Worm (Caenorhabditis elegans): Measurements from ENCODE around the gene ape-1.

Gene ape-1

ce11 chrV:11695597-11695996 lies 19.9 kb downstream of the ape-1 start, which contains the start of gene W05E10.5:
Gene W05E10.5, minus strand, starts transcription at chrV:11695697.
- TF ChIP-seq elt-1 (tag; optimal IDR thresholded peaks at IDR 0.05), result no peak

- TF ChIP-seq ztf-4 (tag; optimal IDR thresholded peaks at IDR 0.05) (no peak), fkh-10 (GFP tag; optimal IDR thresholded peaks at IDR 0.05) (peak; percentile 84)
Measured at ce11 chrV:11697482-11697881, 21.7 kb downstream of the ape-1 start.

ce11 chrV:11704658-11705057 lies 28.9 kb downstream of the ape-1 start:
- TF ChIP-seq pha-4 (tag; optimal IDR thresholded peaks at IDR 0.05) (no peak), egl-27 (tag; optimal IDR thresholded peaks at IDR 0.05) (no peak), ztf-4 (tag; optimal IDR thresholded peaks at IDR 0.05) (no peak), fkh-10 (GFP tag; optimal IDR thresholded peaks at IDR 0.05) (peak; percentile 86)

- TF ChIP-seq nfya-1 (tag; optimal IDR thresholded peaks at IDR 0.05; ENCODE audit: insufficient read depth), result peak; percentile 81
- TF ChIP-seq ztf-4 (tag; optimal IDR thresholded peaks at IDR 0.05), result no peak
Measured at ce11 chrV:11705399-11705798, 29.7 kb downstream of the ape-1 start, which contains the start of gene ceh-32. Gene ceh-32, minus strand, starts transcription at chrV:11705400.

ce11 chrV:11706353-11706752 lies 30.6 kb downstream of the ape-1 start:
- TF ChIP-seq nhr-25 (tag; optimal IDR thresholded peaks at IDR 0.05) (no peak), nhr-12 (tag; optimal IDR thresholded peaks at IDR 0.05) (no peak), ztf-4 (tag; optimal IDR thresholded peaks at IDR 0.05) (no peak), hmg-11 (tag; optimal IDR thresholded peaks at IDR 0.05) (no peak), fkh-10 (GFP tag; optimal IDR thresholded peaks at IDR 0.05) (no peak), ceh-9 (tag; optimal IDR thresholded peaks at IDR 0.05) (no peak), ceh-82 (tag; optimal IDR thresholded peaks at IDR 0.05) (no peak), unc-39 (tag; optimal IDR thresholded peaks at IDR 0.05) (no peak), zag-1 (tag; optimal IDR thresholded peaks at IDR 0.05) (no peak), sea-2 (GFP tag; optimal IDR thresholded peaks at IDR 0.05) (no peak), jun-1 (tag; optimal IDR thresholded peaks at IDR 0.05) (no peak)

ce11 chrV:11711751-11712150 lies 36.0 kb downstream of the ape-1 start:
- TF ChIP-seq elt-2 (tag; optimal IDR thresholded peaks at IDR 0.05), result no peak
- TF ChIP-seq ama-1 (optimal IDR thresholded peaks at IDR 0.05), result no peak

- TF ChIP-seq nhr-43 (tag; optimal IDR thresholded peaks at IDR 0.05; ENCODE audit: poor library complexity, severe bottlenecking) (no peak), elt-3 (tag; optimal IDR thresholded peaks at IDR 0.05) (no peak), lin-15B (tag; optimal IDR thresholded peaks at IDR 0.05) (no peak), elt-2 (tag; optimal IDR thresholded peaks at IDR 0.05) (peak; percentile 59), pqm-1 (tag; optimal IDR thresholded peaks at IDR 0.05) (peak; percentile 53), nhr-28 (tag; optimal IDR thresholded peaks at IDR 0.05) (no peak), ceh-28 (tag; optimal IDR thresholded peaks at IDR 0.05) (no peak)
Measured at ce11 chrV:11715797-11716196, 40.1 kb downstream of the ape-1 start, which contains the start of gene tre-3. Gene tre-3, minus strand, starts transcription at chrV:11715903.

ce11 chrV:11716930-11717329 lies 41.2 kb downstream of the ape-1 start:
- TF ChIP-seq elt-1 (tag; optimal IDR thresholded peaks at IDR 0.05) (no peak), pqm-1 (tag; optimal IDR thresholded peaks at IDR 0.05) (peak; percentile 71), ceh-28 (tag; optimal IDR thresholded peaks at IDR 0.05) (no peak), nhr-11 (tag; optimal IDR thresholded peaks at IDR 0.05) (no peak), tbx-2 (tag; optimal IDR thresholded peaks at IDR 0.05) (no peak), ama-1 (optimal IDR thresholded peaks at IDR 0.05) (no peak), elt-2 (tag; optimal IDR thresholded peaks at IDR 0.05) (peak; percentile 78)

- no peak for TF ChIP-seq ceh-82 (tag; optimal IDR thresholded peaks at IDR 0.05)
- TF ChIP-seq ztf-11 (tag; optimal IDR thresholded peaks at IDR 0.05), result no peak
- no peak for TF ChIP-seq nhr-12 (tag; optimal IDR thresholded peaks at IDR 0.05)
- no peak for TF ChIP-seq nhr-25 (tag; optimal IDR thresholded peaks at IDR 0.05)
- TF ChIP-seq ama-1 (optimal IDR thresholded peaks at IDR 0.05), result no peak
- TF ChIP-seq nhr-76 (tag; optimal IDR thresholded peaks at IDR 0.05), result no peak
- TF ChIP-seq ceh-28 (tag; optimal IDR thresholded peaks at IDR 0.05), result no peak
- TF ChIP-seq lin-39 (tag; optimal IDR thresholded peaks at IDR 0.05), result no peak
- no peak for TF ChIP-seq elt-2 (tag; optimal IDR thresholded peaks at IDR 0.05)
- no peak for TF ChIP-seq ceh-9 (tag; optimal IDR thresholded peaks at IDR 0.05)
- no peak for TF ChIP-seq nhr-77 (tag; optimal IDR thresholded peaks at IDR 0.05)
Measured at ce11 chrV:11722858-11723257, 47.1 kb downstream of the ape-1 start.

Measured in whole organism, L3 larva.